Worm (Caenorhabditis elegans) whole organism, mixed stage, embryonic: ENCODE measurements around the gene T02B11.9.
A peak's percentile ranks its signal among the peaks of the same experiment; 100 is the strongest.

Experiments
- M03D4.4 ChIP-seq: sonication (generic microtip); optimal IDR thresholded peaks from 2 replicates; lab custom pipeline; 2017; ENCODE audit warnings: mild to moderate bottlenecking, missing genetic modification characterization, missing compliant biosample characterization
- bed-3 ChIP-seq: fragments of 200-800 bp; sonication (Bioruptor generic); optimal IDR thresholded peaks from 3 replicates; lab custom pipeline; 2018; ENCODE audit warnings: mild to moderate bottlenecking, missing genetic modification characterization, moderate library complexity, missing compliant biosample characterization
- blmp-1 ChIP-seq: fragments of 150-350 bp; optimal IDR thresholded peaks from 2 replicates; lab custom pipeline; 2014; ENCODE audit warnings: missing biosample characterization, missing genetic modification characterization
- ceh-39 ChIP-seq: fragments of 150-350 bp; optimal IDR thresholded peaks from 2 replicates; lab custom pipeline; 2014; ENCODE audit warnings: missing biosample characterization, missing genetic modification characterization
- ceh-43 ChIP-seq: fragments of 200-800 bp; sonication (Bioruptor generic); optimal IDR thresholded peaks from 2 replicates; lab custom pipeline; 2018; ENCODE audit warnings: mild to moderate bottlenecking, missing genetic modification characterization, moderate library complexity, missing compliant biosample characterization
- ceh-83 ChIP-seq: fragments of 200-800 bp; sonication (Bioruptor generic); optimal IDR thresholded peaks from 2 replicates; lab custom pipeline; 2018; ENCODE audit warnings: mild to moderate bottlenecking, missing genetic modification characterization, missing compliant biosample characterization
- ces-1 ChIP-seq: fragments of 150-350 bp; optimal IDR thresholded peaks from 2 replicates; lab custom pipeline; 2014; ENCODE audit warnings: missing biosample characterization, missing genetic modification reagents, missing genetic modification characterization
- cnd-1 ChIP-seq: fragments of 200-800 bp; sonication (Bioruptor generic); optimal IDR thresholded peaks from 2 replicates; lab custom pipeline; 2018; ENCODE audit warnings: mild to moderate bottlenecking, missing genetic modification characterization, missing compliant biosample characterization
- elt-1 ChIP-seq: sonication (generic microtip); optimal IDR thresholded peaks from 2 replicates; lab custom pipeline; 2017; ENCODE audit warnings: missing genetic modification characterization, mild to moderate bottlenecking, missing compliant biosample characterization, antibody characterized with exemption, moderate library complexity, borderline replicate concordance; ENCODE audit not compliant: insufficient read depth
- elt-3 ChIP-seq: fragments of 150-350 bp; optimal IDR thresholded peaks from 2 replicates; lab custom pipeline; 2014; ENCODE audit warnings: missing biosample characterization, missing genetic modification characterization
- flh-1 ChIP-seq: fragments of 200-800 bp; sonication (Bioruptor generic); optimal IDR thresholded peaks from 2 replicates; lab custom pipeline; 2018; ENCODE audit warnings: mild to moderate bottlenecking, missing genetic modification characterization, moderate library complexity, missing compliant biosample characterization
- ham-2 ChIP-seq: fragments of 200-800 bp; sonication (Bioruptor generic); optimal IDR thresholded peaks from 2 replicates; lab custom pipeline; 2018; ENCODE audit warnings: mild to moderate bottlenecking, missing genetic modification characterization, missing compliant biosample characterization
- hlh-1 ChIP-seq: fragments of 150-350 bp; optimal IDR thresholded peaks from 2 replicates; lab custom pipeline; 2014; ENCODE audit warnings: missing biosample characterization, missing genetic modification reagents, missing genetic modification characterization
- lin-32 ChIP-seq: fragments of 200-800 bp; sonication (Bioruptor generic); optimal IDR thresholded peaks from 2 replicates; lab custom pipeline; 2018; ENCODE audit warnings: mild to moderate bottlenecking, missing genetic modification characterization, missing compliant biosample characterization
- lsy-2 ChIP-seq: fragments of 150-350 bp; optimal IDR thresholded peaks from 2 replicates; lab custom pipeline; 2014; ENCODE audit warnings: missing biosample characterization, missing genetic modification characterization
- mab-5 ChIP-seq: fragments of 150-350 bp; optimal IDR thresholded peaks from 2 replicates; lab custom pipeline; 2014; ENCODE audit warnings: missing biosample characterization, missing genetic modification characterization
- mep-1 ChIP-seq: fragments of 150-350 bp; optimal IDR thresholded peaks from 2 replicates; lab custom pipeline; 2017; ENCODE audit warnings: missing biosample characterization, missing genetic modification reagents, missing genetic modification characterization, inconsistent platforms
- mls-2 ChIP-seq: sonication (generic microtip); optimal IDR thresholded peaks from 2 replicates; lab custom pipeline; 2016; ENCODE audit warnings: mild to moderate bottlenecking, missing genetic modification characterization, moderate library complexity, missing compliant biosample characterization
- nhr-2 ChIP-seq: fragments of 150-350 bp; optimal IDR thresholded peaks from 2 replicates; lab custom pipeline; 2014; ENCODE audit warnings: missing biosample characterization, missing genetic modification characterization
- nhr-237 ChIP-seq: fragments of 150-350 bp; optimal IDR thresholded peaks from 2 replicates; lab custom pipeline; 2014; ENCODE audit warnings: missing biosample characterization, missing genetic modification characterization
- nhr-28 ChIP-seq: fragments of 150-350 bp; optimal IDR thresholded peaks from 2 replicates; lab custom pipeline; 2014; ENCODE audit warnings: missing biosample characterization, missing genetic modification characterization
- nhr-76 ChIP-seq: sonication (generic microtip); optimal IDR thresholded peaks from 2 replicates; lab custom pipeline; 2017; ENCODE audit warnings: missing biosample characterization, missing genetic modification characterization
- pha-4 ChIP-seq: fragments of 150-350 bp; optimal IDR thresholded peaks from 2 replicates; lab custom pipeline; 2018; ENCODE audit warnings: missing biosample characterization, missing genetic modification reagents, missing genetic modification characterization
- sem-2 ChIP-seq: fragments of 200-800 bp; sonication (Bioruptor generic); optimal IDR thresholded peaks from 2 replicates; lab custom pipeline; 2018; ENCODE audit warnings: mild to moderate bottlenecking, missing genetic modification characterization, missing compliant biosample characterization
- snpc-4 ChIP-seq: fragments of 150-350 bp; optimal IDR thresholded peaks from 2 replicates; lab custom pipeline; 2014; ENCODE audit warnings: missing biosample characterization, missing genetic modification characterization
- sptf-1 ChIP-seq: sonication (generic microtip); optimal IDR thresholded peaks from 2 replicates; lab custom pipeline; 2017; ENCODE audit warnings: mild to moderate bottlenecking, missing genetic modification characterization, moderate library complexity, missing compliant biosample characterization
- tbx-8 ChIP-seq: fragments of 200-800 bp; sonication (Bioruptor generic); optimal IDR thresholded peaks from 2 replicates; lab custom pipeline; 2018; ENCODE audit warnings: mild to moderate bottlenecking, missing genetic modification characterization, moderate library complexity, missing compliant biosample characterization
- unc-120 ChIP-seq: sonication (generic microtip); optimal IDR thresholded peaks from 2 replicates; lab custom pipeline; 2017; ENCODE audit warnings: missing genetic modification characterization, missing compliant biosample characterization; ENCODE audit not compliant: poor library complexity, severe bottlenecking
- unc-39 ChIP-seq: fragments of 150-350 bp; optimal IDR thresholded peaks from 2 replicates; lab custom pipeline; 2014; ENCODE audit warnings: missing biosample characterization, missing genetic modification characterization
- unc-62 ChIP-seq: fragments of 150-350 bp; optimal IDR thresholded peaks from 2 replicates; lab custom pipeline; 2014; ENCODE audit warnings: missing biosample characterization, missing genetic modification reagents, missing genetic modification characterization

Gene T02B11.9

ce11 chrV:849042-849441 is 27.0 kb upstream of the T02B11.9 start:
- TF ChIP-seq unc-120 (no peak), snpc-4 (no peak), nhr-2 (tag; lab: Kevin White, UChicago) (no peak), nhr-237 (tag; lab: Kevin White, UChicago) (no peak)

- TF ChIP-seq tbx-8 (GFP tag; lab: Kevin White, UChicago) (no peak), M03D4.4 (tag; lab: Kevin White, UChicago) (no peak), nhr-28 (tag; lab: Kevin White, UChicago) (no peak), elt-1 (tag; lab: Kevin White, UChicago) (no peak), sem-2 (no peak), mab-5 (no peak)
These were observed 26.5 kb upstream of the T02B11.9 start, which contains the start of gene srbc-12 for ce11 chrV:849512-849911. Gene srbc-12, plus strand, starts transcription at chrV:849812.

ce11 chrV:852184-852583 is 23.9 kb upstream of the T02B11.9 start, which contains the start of gene K09C6.3:
Gene K09C6.3, plus strand, starts transcription at chrV:852484.
- no peak for TF ChIP-seq blmp-1 (tag; lab: Kevin White, UChicago)
- TF ChIP-seq ceh-39 (tag; lab: Kevin White, UChicago), result no peak
- no peak for TF ChIP-seq ceh-83 (GFP tag; lab: Kevin White, UChicago)
- no peak for TF ChIP-seq pha-4 (tag; lab: Kevin White, UChicago)
- TF ChIP-seq mls-2 (tag; lab: Kevin White, UChicago), result no peak

- TF ChIP-seq lin-32 (GFP tag; lab: Kevin White, UChicago) (no peak), elt-3 (tag; lab: Kevin White, UChicago) (no peak), unc-120 (no peak), sptf-1 (tag; lab: Kevin White, UChicago) (no peak), cnd-1 (tag; lab: Kevin White, UChicago) (no peak), unc-62 (GFP tag; lab: Kevin White, UChicago) (no peak), bed-3 (GFP tag; lab: Kevin White, UChicago) (no peak), ham-2 (GFP tag; lab: Kevin White, UChicago) (no peak), mab-5 (no peak), ceh-39 (tag; lab: Kevin White, UChicago) (no peak), mep-1 (tag; lab: Kevin White, UChicago) (no peak), sem-2 (no peak), hlh-1 (no peak)
- TF ChIP-seq, all 35 proteins: peak for 0
These were observed 21.1 kb upstream of the T02B11.9 start, which contains the start of gene K09C6.9 for ce11 chrV:854966-855365. Gene K09C6.9, minus strand, starts transcription at chrV:855066.

ce11 chrV:856549-856948 is 19.5 kb upstream of the T02B11.9 start, which contains the start of gene K09C6.2:
Gene K09C6.2, plus strand, starts transcription at chrV:856849.
- TF ChIP-seq elt-1 (tag; lab: Kevin White, UChicago), result no peak
- no peak for TF ChIP-seq ceh-39 (tag; lab: Kevin White, UChicago)
- no peak for TF ChIP-seq nhr-28 (tag; lab: Kevin White, UChicago)
- TF ChIP-seq ham-2 (GFP tag; lab: Kevin White, UChicago), result no peak
- TF ChIP-seq nhr-237 (tag; lab: Kevin White, UChicago), result no peak
- no peak for TF ChIP-seq nhr-76 (tag; lab: Kevin White, UChicago)
- TF ChIP-seq mep-1 (tag; lab: Kevin White, UChicago), result no peak
- TF ChIP-seq sem-2, result no peak

ce11 chrV:858841-859456 is 17.1 kb upstream of the T02B11.9 start:
- TF ChIP-seq lsy-2 (no peak), ceh-83 (GFP tag; lab: Kevin White, UChicago) (peak; percentile 48)
- TF ChIP-seq, all 35 proteins: peak for 1

- no peak for TF ChIP-seq mls-2 (tag; lab: Kevin White, UChicago)
- no peak for TF ChIP-seq ces-1 (GFP tag; lab: Kevin White, UChicago)
- no peak for TF ChIP-seq ceh-83 (GFP tag; lab: Kevin White, UChicago)
- TF ChIP-seq lsy-2, result no peak
- TF ChIP-seq sptf-1 (tag; lab: Kevin White, UChicago), result no peak
- TF ChIP-seq pha-4 (tag; lab: Kevin White, UChicago), result no peak
- no peak for TF ChIP-seq unc-39
- TF ChIP-seq hlh-1, result no peak
- TF ChIP-seq nhr-76 (tag; lab: Kevin White, UChicago), result no peak
- no peak for TF ChIP-seq ceh-43
- no peak for TF ChIP-seq flh-1 (GFP tag; lab: Kevin White, UChicago)
- TF ChIP-seq mab-5, result no peak
- no peak for TF ChIP-seq bed-3 (GFP tag; lab: Kevin White, UChicago)
- no peak for TF ChIP-seq ceh-39 (tag; lab: Kevin White, UChicago)
- TF ChIP-seq, all 35 proteins: peak for 0
These were observed 9.3 kb upstream of the T02B11.9 start, which contains the start of gene T02B11.3 for ce11 chrV:866729-867128. Gene T02B11.3, minus strand, starts transcription at chrV:866829.
